Fruit fly (Drosophila melanogaster): ENCODE data around the gene trem.

- TF ChIP-seq ttk (optimal IDR thresholded peaks at IDR 0.05) (no peak), h (optimal IDR thresholded peaks at IDR 0.05) (no peak), Sin3A (optimal IDR thresholded peaks at IDR 0.05) (no peak), psq (optimal IDR thresholded peaks at IDR 0.05) (no peak), Myc (optimal IDR thresholded peaks at IDR 0.05) (no peak), insv (optimal IDR thresholded peaks at IDR 0.05) (no peak)
Observed at dm6 chr3R:20057501-20057900, 26.4 kb upstream of the trem start, which contains the start of gene mdlc.

Data from Kc167 (cell line).